Worm (Caenorhabditis elegans) whole organism, young adult: ENCODE measurements around the gene F11D11.12.

Experiments used
- dpl-1 ChIP-seq: fragments of 150-350 bp; optimal IDR thresholded peaks from 2 replicates; lab custom pipeline; 2014; ENCODE audit warnings: missing biosample characterization, missing genetic modification reagents, missing genetic modification characterization
- nhr-90 ChIP-seq: sonication (generic microtip); optimal IDR thresholded peaks from 2 replicates; lab custom pipeline; 2016; ENCODE audit warnings: missing genotype, mild to moderate bottlenecking, missing genetic modification characterization, missing compliant biosample characterization

- TF ChIP-seq nhr-90 (tag; lab: Kevin White, UChicago) (no peak), dpl-1 (GFP tag; lab: Kevin White, UChicago) (no peak)
Measured at ce11 chrV:18729324-18729924, 21.1 kb downstream of the F11D11.12 start, which contains the start of gene asp-19.
